Worm (Caenorhabditis elegans): ENCODE results near the gene str-211.

The str-211 gene

ce11 chrV:4944219-4944618, at the start of gene str-211:
TSS of gene str-211 (minus strand) at chrV:4944319.
- no peak for TF ChIP-seq W03F9.2 (tag; optimal IDR thresholded peaks at IDR 0.05)
- no peak for TF ChIP-seq him-1 (tag; optimal IDR thresholded peaks at IDR 0.05)
- no peak for TF ChIP-seq dao-5 (tag; optimal IDR thresholded peaks at IDR 0.05)

DNA sequence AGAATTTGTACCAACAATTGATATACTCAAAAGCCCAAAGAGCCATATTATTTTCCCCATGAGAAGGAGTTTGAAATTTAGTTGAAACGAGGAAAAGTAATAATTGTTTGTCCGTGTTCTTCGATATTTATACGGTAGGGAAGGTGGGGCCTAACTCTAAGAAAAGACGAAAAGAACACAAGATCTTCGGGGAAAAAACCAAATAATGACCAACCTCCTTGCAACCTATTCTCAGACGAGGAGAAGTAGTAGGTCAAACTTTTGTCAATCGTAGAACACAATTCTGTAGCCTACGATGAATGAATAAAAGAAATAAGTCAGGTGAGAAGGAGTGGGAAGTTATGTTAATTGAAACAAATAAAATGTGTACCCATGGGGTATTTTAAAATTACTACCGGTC, 43.0 kb upstream of the str-211 start, which contains the start of gene ncx-8:
TSS of gene ncx-8 (minus strand) at position 101 of the 400 bp plus-strand sequence.
- TF ChIP-seq dao-5 (tag; optimal IDR thresholded peaks at IDR 0.05) (no peak), W03F9.2 (tag; optimal IDR thresholded peaks at IDR 0.05) (no peak), him-1 (tag; optimal IDR thresholded peaks at IDR 0.05) (no peak)

DNA sequence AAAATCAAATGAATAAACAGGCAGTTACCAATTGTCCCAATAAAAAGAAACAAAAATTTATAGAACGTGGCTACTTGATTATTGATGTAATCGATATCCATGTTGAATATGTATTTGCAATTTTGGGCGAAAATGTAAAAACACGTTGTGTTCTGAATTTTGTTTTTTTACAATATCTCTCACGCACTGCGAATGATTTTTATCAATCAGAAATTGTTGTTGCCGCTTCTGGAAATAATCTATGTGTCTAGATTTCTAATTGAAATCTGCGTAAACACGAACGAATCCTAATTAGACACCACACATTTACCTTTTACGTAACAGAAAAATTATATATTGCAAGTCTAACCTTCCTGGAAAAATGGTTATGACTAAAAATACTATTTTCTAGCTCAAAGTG, 39.0 kb upstream of the str-211 start, which contains the start of gene srsx-13:
TSS of gene srsx-13 (minus strand) at position 101 of the 400 bp plus-strand sequence.
- TF ChIP-seq W03F9.2 (tag; optimal IDR thresholded peaks at IDR 0.05) (no peak), him-1 (tag; optimal IDR thresholded peaks at IDR 0.05) (no peak), dao-5 (tag; optimal IDR thresholded peaks at IDR 0.05) (no peak)

ce11 chrV:4980873-4981272, 36.8 kb upstream of the str-211 start, which contains the start of gene srsx-12:
TSS of gene srsx-12 (minus strand) at chrV:4980973.
- TF ChIP-seq him-1 (tag; optimal IDR thresholded peaks at IDR 0.05) (no peak), W03F9.2 (tag; optimal IDR thresholded peaks at IDR 0.05) (no peak), dao-5 (tag; optimal IDR thresholded peaks at IDR 0.05) (no peak)

- no peak for TF ChIP-seq W03F9.2 (tag; optimal IDR thresholded peaks at IDR 0.05)
- TF ChIP-seq dao-5 (tag; optimal IDR thresholded peaks at IDR 0.05) = no peak
- no peak for TF ChIP-seq him-1 (tag; optimal IDR thresholded peaks at IDR 0.05)
Observed at ce11 chrV:4980094-4980493, 36.0 kb upstream of the str-211 start.

- TF ChIP-seq dao-5 (tag; optimal IDR thresholded peaks at IDR 0.05) (no peak), him-1 (tag; optimal IDR thresholded peaks at IDR 0.05) (no peak)
Observed at ce11 chrV:4979060-4979459, 34.9 kb upstream of the str-211 start, which contains the start of gene srsx-11. TSS of gene srsx-11 (minus strand) at chrV:4979160.

DNA sequence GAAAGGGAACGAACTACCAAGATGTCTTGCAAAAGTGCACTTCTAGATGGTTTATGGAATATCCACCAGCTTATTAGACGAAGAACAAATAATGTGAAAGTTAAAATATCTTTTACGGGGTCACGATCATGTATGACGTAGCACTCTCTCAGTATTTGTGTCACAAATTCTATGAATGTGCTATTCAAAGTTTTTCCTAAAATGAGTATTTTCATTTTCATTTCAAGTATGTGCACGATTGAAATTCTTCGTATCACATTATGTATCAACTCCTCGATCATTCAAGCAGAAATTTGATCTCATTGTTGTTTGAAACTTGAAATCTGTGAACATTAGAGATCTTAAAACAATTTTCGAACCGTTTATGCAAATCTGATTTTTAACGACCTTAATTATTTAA, 33.4 kb upstream of the str-211 start:
- TF ChIP-seq W03F9.2 (tag; optimal IDR thresholded peaks at IDR 0.05) (no peak), him-1 (tag; optimal IDR thresholded peaks at IDR 0.05) (no peak), dao-5 (tag; optimal IDR thresholded peaks at IDR 0.05) (no peak)

DNA sequence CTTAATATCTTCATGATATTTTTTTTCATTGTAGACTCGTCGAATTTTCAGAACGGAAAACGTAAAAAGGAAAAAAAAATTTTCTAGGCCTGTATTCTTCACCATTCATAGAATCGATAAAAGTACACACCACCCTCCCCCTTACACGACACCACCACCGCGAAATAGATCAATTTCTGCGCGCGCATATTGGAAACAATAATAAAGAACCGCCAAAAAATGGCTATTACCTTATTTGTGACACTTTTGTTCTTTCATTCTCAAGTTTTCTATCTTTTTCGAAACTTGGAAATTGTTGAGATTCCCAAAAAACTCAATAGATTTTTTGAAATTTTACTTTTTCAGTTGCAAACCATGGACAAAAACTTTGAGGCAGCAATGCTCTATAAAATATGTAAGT, 31.0 kb upstream of the str-211 start, which contains the start of gene F26G5.1:
TSS of gene F26G5.1 (plus strand) at position 339 of the 400 bp plus-strand sequence.
- TF ChIP-seq him-1 (tag; optimal IDR thresholded peaks at IDR 0.05) (no peak), W03F9.2 (tag; optimal IDR thresholded peaks at IDR 0.05) (no peak), dao-5 (tag; optimal IDR thresholded peaks at IDR 0.05) (no peak)

- TF ChIP-seq dao-5 (tag; optimal IDR thresholded peaks at IDR 0.05) (no peak), him-1 (tag; optimal IDR thresholded peaks at IDR 0.05) (no peak), W03F9.2 (tag; optimal IDR thresholded peaks at IDR 0.05) (no peak)
Observed at ce11 chrV:4974677-4975076, 30.6 kb upstream of the str-211 start, which contains the start of gene srsx-10. TSS of gene srsx-10 (minus strand) at chrV:4974777.

DNA sequence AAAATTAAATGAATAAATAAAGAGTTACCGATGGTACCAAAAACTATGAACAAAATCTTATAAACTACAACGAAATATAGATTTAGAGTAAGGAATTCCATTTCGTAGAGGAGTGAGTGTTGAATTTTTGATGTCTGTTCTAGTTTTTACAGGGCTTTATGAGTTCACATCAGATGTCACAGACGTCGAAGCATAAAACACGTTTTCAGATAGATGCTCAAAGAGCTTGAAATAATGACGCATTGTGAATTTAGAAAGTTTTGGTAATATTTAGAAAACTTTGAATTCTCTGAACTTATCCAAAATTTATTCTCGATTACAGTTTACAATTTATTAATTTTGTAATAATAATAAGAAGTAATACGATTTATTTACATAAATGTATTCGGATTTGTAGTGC, 28.8 kb upstream of the str-211 start, which contains the start of gene srsx-9:
TSS of gene srsx-9 (minus strand) at position 101 of the 400 bp plus-strand sequence.
- no peak for TF ChIP-seq dao-5 (tag; optimal IDR thresholded peaks at IDR 0.05)
- no peak for TF ChIP-seq W03F9.2 (tag; optimal IDR thresholded peaks at IDR 0.05)
- TF ChIP-seq him-1 (tag; optimal IDR thresholded peaks at IDR 0.05) = no peak

ce11 chrV:4969503-4969902, 25.4 kb upstream of the str-211 start:
- TF ChIP-seq W03F9.2 (tag; optimal IDR thresholded peaks at IDR 0.05) (no peak), dao-5 (tag; optimal IDR thresholded peaks at IDR 0.05) (no peak), him-1 (tag; optimal IDR thresholded peaks at IDR 0.05) (no peak)

ce11 chrV:4968775-4969174, 24.7 kb upstream of the str-211 start:
- TF ChIP-seq him-1 (tag; optimal IDR thresholded peaks at IDR 0.05) = no peak
- TF ChIP-seq dao-5 (tag; optimal IDR thresholded peaks at IDR 0.05) = no peak
- no peak for TF ChIP-seq W03F9.2 (tag; optimal IDR thresholded peaks at IDR 0.05)

ce11 chrV:4967238-4967637, 23.1 kb upstream of the str-211 start:
- no peak for TF ChIP-seq W03F9.2 (tag; optimal IDR thresholded peaks at IDR 0.05)
- TF ChIP-seq dao-5 (tag; optimal IDR thresholded peaks at IDR 0.05) = no peak
- TF ChIP-seq him-1 (tag; optimal IDR thresholded peaks at IDR 0.05) = no peak

DNA sequence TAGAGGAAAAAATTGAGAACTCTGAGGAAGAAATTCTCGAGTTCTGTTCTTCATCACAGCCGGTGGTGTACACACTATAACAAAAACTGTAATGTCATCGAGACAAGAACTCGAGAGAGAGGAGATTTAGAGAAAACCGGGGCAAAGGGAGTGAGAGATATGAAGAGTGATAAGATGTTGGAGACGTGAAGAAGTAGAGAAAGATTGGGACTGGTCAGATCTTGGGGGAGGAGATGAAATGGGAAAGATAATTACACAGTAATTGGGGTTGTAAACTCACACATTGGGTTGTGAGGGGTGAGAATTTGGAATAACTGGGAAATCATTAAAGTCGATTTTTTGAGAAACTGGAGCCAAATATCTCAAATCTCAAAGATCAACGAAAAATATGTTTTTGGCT, 21.7 kb upstream of the str-211 start:
- no peak for TF ChIP-seq him-1 (tag; optimal IDR thresholded peaks at IDR 0.05)
- TF ChIP-seq dao-5 (tag; optimal IDR thresholded peaks at IDR 0.05) = no peak
- no peak for TF ChIP-seq W03F9.2 (tag; optimal IDR thresholded peaks at IDR 0.05)

All from whole organism, L4/young adult.